Fruit fly (Drosophila melanogaster): Measurements from ENCODE around the gene Nuf2.
A peak's percentile ranks its signal among the peaks of the same experiment; 100 is the strongest.

Nuf2 gene

DNA sequence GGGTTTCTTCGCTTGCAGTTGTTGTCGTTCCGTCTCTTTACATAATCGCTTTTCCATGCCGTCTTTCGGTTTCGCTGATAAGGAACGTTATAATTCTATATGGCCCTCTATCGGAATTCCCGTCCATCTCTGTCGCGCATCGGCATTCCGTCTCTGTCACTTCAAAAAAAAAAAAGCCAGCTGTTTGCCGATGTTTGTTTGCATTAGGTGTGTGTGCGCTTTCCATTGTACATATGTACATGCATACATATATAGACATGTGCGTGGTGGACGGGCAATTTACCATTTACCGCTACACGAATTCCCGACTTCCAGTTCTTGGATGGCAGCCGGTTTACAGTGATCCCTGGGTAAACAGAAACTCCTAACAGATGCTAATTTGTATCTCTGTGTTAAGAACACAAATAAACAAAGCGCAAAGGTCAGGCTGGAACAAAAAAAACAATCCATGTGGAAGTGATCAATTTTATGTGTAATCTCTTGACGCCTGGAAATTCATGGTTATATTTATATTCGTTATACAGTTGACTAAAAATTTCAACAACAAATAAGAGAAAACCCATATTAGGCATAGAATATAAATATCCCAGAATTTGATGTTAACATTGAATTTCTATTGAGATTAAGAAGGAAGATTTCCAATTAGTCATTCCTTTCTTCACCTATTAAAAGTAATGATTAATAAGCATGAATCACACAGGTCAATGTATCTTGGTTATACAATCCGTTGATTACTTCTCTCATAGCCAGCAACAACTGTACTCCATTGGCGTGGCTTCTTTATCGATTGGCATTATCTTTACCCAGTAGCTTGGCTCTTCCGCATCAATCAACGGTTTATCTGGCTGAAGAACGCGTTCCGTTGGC lies 22.4 kb downstream of the Nuf2 start (continued):
- TF ChIP-seq Hmr (GFP tag; optimal IDR thresholded peaks at IDR 0.05) (peak; percentile 1), jigr1 (GFP tag; IDR thresholded peaks at IDR 0.05) (no peak), C15 (GFP tag; IDR thresholded peaks at IDR 0.05) (no peak), CG14860 (GFP tag; IDR thresholded peaks at IDR 0.05; ENCODE audit: partially characterized antibody) (no peak), CG6254 (GFP tag; optimal IDR thresholded peaks at IDR 0.05) (no peak), Awh (GFP tag; IDR thresholded peaks at IDR 0.05) (peak; percentile 18; the same call in 1 of the 2 replicates), ash1 (GFP tag; optimal IDR thresholded peaks at IDR 0.05) (no peak), grn (GFP tag; optimal IDR thresholded peaks at IDR 0.05) (peak; percentile 25), zf30C (GFP tag; optimal IDR thresholded peaks at IDR 0.05) (no peak), eve (GFP tag; optimal IDR thresholded peaks at IDR 0.05) (no peak), CG4730 (GFP tag; IDR thresholded peaks at IDR 0.05) (no peak), inv (GFP tag; IDR thresholded peaks at IDR 0.05; ENCODE audit: partially characterized antibody) (no peak), slbo (GFP tag; IDR thresholded peaks at IDR 0.05) (no peak), CG18262 (tag; optimal IDR thresholded peaks at IDR 0.05) (peak; percentile 47), gsb (GFP tag; IDR thresholded peaks at IDR 0.05) (no peak), CG13287 (GFP tag; IDR thresholded peaks at IDR 0.05; ENCODE audit: partially characterized antibody) (no peak), Pdp1 (GFP tag; optimal IDR thresholded peaks at IDR 0.05) (peak; percentile 7 to 94), ci (GFP tag; IDR thresholded peaks at IDR 0.05) (peak; percentile 84), zen (tag; optimal IDR thresholded peaks at IDR 0.05) (no peak), Atf3 (GFP tag; optimal IDR thresholded peaks at IDR 0.05) (no peak), CG12659 (GFP tag; optimal IDR thresholded peaks at IDR 0.05) (no peak), NFAT (GFP tag; IDR thresholded peaks at IDR 0.05) (0 out of 2 replicates have a peak, but pooled peaks have one; percentile 24), ham (GFP tag; IDR thresholded peaks at IDR 0.05) (no peak), lmd (GFP tag; IDR thresholded peaks at IDR 0.05) (no peak), ken (GFP tag; IDR thresholded peaks at IDR 0.05) (peak; percentile 52; the same call in 2 of the 3 replicates), CG6689 (GFP tag; IDR thresholded peaks at IDR 0.05) (no peak), CG11247 (GFP tag; IDR thresholded peaks at IDR 0.05) (0 out of 2 replicates have a peak, but pooled peaks have one; percentile 12), CG1233 (GFP tag; optimal IDR thresholded peaks at IDR 0.05) (no peak), luna (GFP tag; optimal IDR thresholded peaks at IDR 0.05) (no peak), CG3847 (GFP tag; IDR thresholded peaks at IDR 0.05) (no peak), sima (GFP tag; optimal IDR thresholded peaks at IDR 0.05) (no peak), Rfx (GFP tag; IDR thresholded peaks at IDR 0.05) (peak; percentile 40; the same call in 1 of the 2 replicates), insv (GFP tag; optimal IDR thresholded peaks at IDR 0.05) (no peak), D (optimal IDR thresholded peaks at IDR 0.05) (no peak), D (GFP tag; optimal IDR thresholded peaks at IDR 0.05) (peak; percentile 8), CG14014 (GFP tag; IDR thresholded peaks at IDR 0.05) (no peak), cas (GFP tag; IDR thresholded peaks at IDR 0.05) (no peak), CG34376 (GFP tag; optimal IDR thresholded peaks at IDR 0.05) (no peak), Hr3 (GFP tag; optimal IDR thresholded peaks at IDR 0.05) (no peak), Trl (optimal IDR thresholded peaks at IDR 0.05) (no peak), Trl (GFP tag; optimal IDR thresholded peaks at IDR 0.05) (peak; percentile 17), Dip2 (GFP tag; IDR thresholded peaks at IDR 0.05) (no peak), ttk (GFP tag; IDR thresholded peaks at IDR 0.05) (no peak), H15 (GFP tag; IDR thresholded peaks at IDR 0.05) (0 out of 3 replicates have a peak, but pooled peaks have one; percentile 22), bigmax (GFP tag; optimal IDR thresholded peaks at IDR 0.05) (no peak), CG5245 (GFP tag; optimal IDR thresholded peaks at IDR 0.05) (no peak), Hr78 (GFP tag; optimal IDR thresholded peaks at IDR 0.05) (peak in 1 of 2 experiments; percentile 72), chinmo (GFP tag; IDR thresholded peaks at IDR 0.05; ENCODE audit: partially characterized antibody) (peak; percentile 85; the same call in 2 of the 4 replicates), chn (GFP tag; optimal IDR thresholded peaks at IDR 0.05) (no peak), crc (GFP tag; optimal IDR thresholded peaks at IDR 0.05) (no peak)

Measured in whole organism, embryonic.